Fruit fly (Drosophila melanogaster) whole organism: ENCODE results near the gene CG31174.

Source experiments
- CG8478 ChIP-seq: fragments of >200 bp; optimal IDR thresholded peaks from 2 replicates; lab custom pipeline; 2018; ENCODE audit warnings: inconsistent platforms
- EcR ChIP-seq, 2 experiments: fragments of >200 bp; optimal IDR thresholded peaks; 2 replicates each; lab custom pipeline; 2017; ENCODE audit warnings: missing biosample characterization in 2 of 2, missing genetic modification characterization in 2 of 2, missing genetic modification reagents in 2 of 2
- pan ChIP-seq: fragments of >200 bp; optimal IDR thresholded peaks from 2 replicates; lab custom pipeline; 2017

dm6 chr3R:21827453-21828039, 41.8 kb downstream of the CG31174 start:
- peak in 1 of 2 experiments; percentile 10 for TF ChIP-seq EcR (GFP tag; optimal IDR thresholded peaks at IDR 0.05; lab: Kevin White, UChicago)
- TF ChIP-seq CG8478 (lab: Kevin White, UChicago) = no peak
- peak; percentile 81 for TF ChIP-seq pan
